4 worm cellular contexts compared by ENCODE assay signal in genomic region chrX:13511796-13512195, ce11.
TF ChIP-seq lines count a peak whose summit lies in the region.

No protein-coding gene starts in this region.

TF ChIP-seq in whole organism, L2 larva, 48 proteins besides CTCF, POLR2A, EP300 and RAD21 (continued from another document):
- TF ChIP-seq ZK546.5 (tag; optimal IDR thresholded peaks at IDR 0.05; lab: Kevin White, UChicago) (no peak), nhr-129 (tag; optimal IDR thresholded peaks at IDR 0.05; lab: Kevin White, UChicago) (peak; percentile 75)

TF ChIP-seq in whole organism, L4 larva, 104 proteins besides CTCF, POLR2A, EP300 and RAD21 (continued from another document and continues in another):
- no peak for TF ChIP-seq nhr-41 (GFP tag; IDR thresholded peaks at IDR 0.05; lab: Robert Waterston, UW)
- peak; percentile 27 for TF ChIP-seq hlh-30 (tag; optimal IDR thresholded peaks at IDR 0.05; lab: Kevin White, UChicago; ENCODE audit: insufficient read depth)
- TF ChIP-seq F10B5.3 (tag; optimal IDR thresholded peaks at IDR 0.05; lab: Kevin White, UChicago): peak; percentile 36
- no peak for TF ChIP-seq aly-2 (tag; optimal IDR thresholded peaks at IDR 0.05; lab: Kevin White, UChicago)
- TF ChIP-seq nhr-48 (tag; optimal IDR thresholded peaks at IDR 0.05; lab: Kevin White, UChicago): peak; percentile 69
- no peak for TF ChIP-seq daf-8 (GFP tag; IDR thresholded peaks at IDR 0.05; lab: Robert Waterston, UW)
- no peak for TF ChIP-seq ceh-28 (tag; optimal IDR thresholded peaks at IDR 0.05; lab: Kevin White, UChicago)
- peak; percentile 55 for TF ChIP-seq hlh-11 (tag; optimal IDR thresholded peaks at IDR 0.05; lab: Kevin White, UChicago)
- TF ChIP-seq ctbp-1 (GFP tag; IDR thresholded peaks at IDR 0.05; lab: Robert Waterston, UW): peak; percentile 79
- TF ChIP-seq nhr-28 (tag; optimal IDR thresholded peaks at IDR 0.05; lab: Kevin White, UChicago): peak; percentile 39
- no peak for TF ChIP-seq Y5F2A.4 (GFP tag; optimal IDR thresholded peaks at IDR 0.05; lab: Kevin White, UChicago)
- TF ChIP-seq T26A8.4 (GFP tag; IDR thresholded peaks at IDR 0.05; lab: Robert Waterston, UW): peak; percentile 83
- TF ChIP-seq mes-2 (tag; optimal IDR thresholded peaks at IDR 0.05; lab: Kevin White, UChicago; ENCODE audit: poor library complexity, severe bottlenecking): peak; percentile 77
- TF ChIP-seq F26F4.8 (GFP tag; conservative IDR thresholded peaks at IDR 0.05; lab: Robert Waterston, UW): peak; percentile 91
- peak; percentile 59 for TF ChIP-seq mep-1 (tag; optimal IDR thresholded peaks at IDR 0.05; lab: Kevin White, UChicago)
- peak; percentile 12 for TF ChIP-seq gei-8 (GFP tag; optimal IDR thresholded peaks at IDR 0.05; lab: Kevin White, UChicago)
- no peak for TF ChIP-seq zip-11 (GFP tag; IDR thresholded peaks at IDR 0.05; lab: Robert Waterston, UW)
- TF ChIP-seq nhr-111 (GFP tag; optimal IDR thresholded peaks at IDR 0.05; lab: Kevin White, UChicago): peak; percentile 80
- no peak for TF ChIP-seq ZK546.5 (tag; optimal IDR thresholded peaks at IDR 0.05; lab: Kevin White, UChicago)
- TF ChIP-seq daf-19 (GFP tag; conservative IDR thresholded peaks at IDR 0.05; lab: Robert Waterston, UW): no peak
- TF ChIP-seq zag-1 (tag; optimal IDR thresholded peaks at IDR 0.05; lab: Kevin White, UChicago): no peak
- peak; percentile 89 for TF ChIP-seq hmg-1.1 (GFP tag; IDR thresholded peaks at IDR 0.05; lab: Robert Waterston, UW)
- TF ChIP-seq ama-1 (optimal IDR thresholded peaks at IDR 0.05; lab: Kevin White, UChicago): no peak
- peak; percentile 65 for TF ChIP-seq spr-3 (GFP tag; optimal IDR thresholded peaks at IDR 0.05; lab: Kevin White, UChicago)
- peak; percentile 69 for TF ChIP-seq aha-1 (tag; lab: Kevin White, UChicago)
- TF ChIP-seq ztf-7 (tag; optimal IDR thresholded peaks at IDR 0.05; lab: Kevin White, UChicago): peak; percentile 36
- TF ChIP-seq snpc-4 (tag; optimal IDR thresholded peaks at IDR 0.05; lab: Kevin White, UChicago): no peak
- 0 out of 2 replicates have a peak, but pooled peaks have one; percentile 43 for TF ChIP-seq Y75B8A.6 (GFP tag; IDR thresholded peaks at IDR 0.05; lab: Robert Waterston, UW)
- TF ChIP-seq vab-7 (GFP tag; IDR thresholded peaks at IDR 0.05; lab: Robert Waterston, UW): peak; percentile 90
- peak; percentile 76 for TF ChIP-seq lin-38 (GFP tag; IDR thresholded peaks at IDR 0.05; lab: Robert Waterston, UW)
- no peak for TF ChIP-seq pqm-1 (tag; optimal IDR thresholded peaks at IDR 0.05; lab: Kevin White, UChicago)
- TF ChIP-seq snpc-1.2 (GFP tag; IDR thresholded peaks at IDR 0.05; lab: Robert Waterston, UW): peak; percentile 91
- TF ChIP-seq lin-15B (tag; optimal IDR thresholded peaks at IDR 0.05; lab: Kevin White, UChicago): no peak
- peak; percentile 93 for TF ChIP-seq lim-7 (GFP tag; IDR thresholded peaks at IDR 0.05; lab: Robert Waterston, UW)
- no peak for TF ChIP-seq nhr-77 (tag; optimal IDR thresholded peaks at IDR 0.05; lab: Kevin White, UChicago)
- peak; percentile 47 for TF ChIP-seq mxl-3 (GFP tag; optimal IDR thresholded peaks at IDR 0.05; lab: Kevin White, UChicago)
- no peak for TF ChIP-seq set-16 (GFP tag; IDR thresholded peaks at IDR 0.05; lab: Robert Waterston, UW)
- no peak for TF ChIP-seq attf-4 (tag; optimal IDR thresholded peaks at IDR 0.05; lab: Kevin White, UChicago)
- TF ChIP-seq lsy-2 (tag; optimal IDR thresholded peaks at IDR 0.05; lab: Kevin White, UChicago): peak in 1 of 2 experiments; percentile 63
- peak in 1 of 2 experiments; percentile 51 for TF ChIP-seq hif-1 (tag; optimal IDR thresholded peaks at IDR 0.05; lab: Kevin White, UChicago)
- peak; percentile 90 for TF ChIP-seq dmd-8 (GFP tag; IDR thresholded peaks at IDR 0.05; lab: Robert Waterston, UW)
- TF ChIP-seq rbr-2 (tag; optimal IDR thresholded peaks at IDR 0.05; lab: Kevin White, UChicago): peak; percentile 68
- peak; percentile 59; the same call in 1 of the 2 replicates for TF ChIP-seq nhr-42 (GFP tag; IDR thresholded peaks at IDR 0.05; lab: Robert Waterston, UW)
- peak; percentile 14 for TF ChIP-seq lin-13 (GFP tag; optimal IDR thresholded peaks at IDR 0.05; lab: Kevin White, UChicago)

TF ChIP-seq in whole organism, late embryonic, 69 proteins besides CTCF, POLR2A, EP300 and RAD21 (continued from another document):
- peak; percentile 85 for TF ChIP-seq ceh-6 (GFP tag; optimal IDR thresholded peaks at IDR 0.05; lab: Kevin White, UChicago)
- TF ChIP-seq mec-3 (tag; optimal IDR thresholded peaks at IDR 0.05; lab: Kevin White, UChicago; ENCODE audit: borderline replicate concordance): no peak
- TF ChIP-seq ttx-3 (tag; optimal IDR thresholded peaks at IDR 0.05; lab: Kevin White, UChicago): peak; percentile 68
- TF ChIP-seq ceh-34 (tag; optimal IDR thresholded peaks at IDR 0.05; lab: Kevin White, UChicago): peak; percentile 23
- no peak for TF ChIP-seq pros-1 (tag; optimal IDR thresholded peaks at IDR 0.05; lab: Kevin White, UChicago)
- no peak for TF ChIP-seq elt-4 (tag; optimal IDR thresholded peaks at IDR 0.05; lab: Kevin White, UChicago)
- TF ChIP-seq unc-42 (tag; optimal IDR thresholded peaks at IDR 0.05; lab: Kevin White, UChicago): peak; percentile 24
- peak; percentile 29 for TF ChIP-seq fax-1 (tag; optimal IDR thresholded peaks at IDR 0.05; lab: Kevin White, UChicago)
- no peak for TF ChIP-seq ceh-22 (tag; optimal IDR thresholded peaks at IDR 0.05; lab: Kevin White, UChicago)
- peak; percentile 54 for TF ChIP-seq ahr-1 (tag; optimal IDR thresholded peaks at IDR 0.05; lab: Kevin White, UChicago)
- TF ChIP-seq fkh-6 (tag; optimal IDR thresholded peaks at IDR 0.05; lab: Kevin White, UChicago): peak; percentile 77
- TF ChIP-seq unc-3 (GFP tag; conservative IDR thresholded peaks at IDR 0.05; lab: Robert Waterston, UW): peak; percentile 67
- peak; percentile 71 for TF ChIP-seq unc-3 (tag; optimal IDR thresholded peaks at IDR 0.05; lab: Kevin White, UChicago)
- TF ChIP-seq ceh-9 (tag; optimal IDR thresholded peaks at IDR 0.05; lab: Kevin White, UChicago): peak; percentile 50
- TF ChIP-seq ama-1 (optimal IDR thresholded peaks at IDR 0.05; lab: Kevin White, UChicago): no peak
- peak; percentile 67 for TF ChIP-seq npax-4 (tag; optimal IDR thresholded peaks at IDR 0.05; lab: Kevin White, UChicago)
- peak; percentile 30 for TF ChIP-seq zip-5 (tag; optimal IDR thresholded peaks at IDR 0.05; lab: Kevin White, UChicago)
- TF ChIP-seq hlh-8 (tag; optimal IDR thresholded peaks at IDR 0.05; lab: Kevin White, UChicago): peak; percentile 70
- peak; percentile 57 for TF ChIP-seq rnt-1 (tag; optimal IDR thresholded peaks at IDR 0.05; lab: Kevin White, UChicago)
- peak; percentile 46 for TF ChIP-seq hlh-15 (tag; optimal IDR thresholded peaks at IDR 0.05; lab: Kevin White, UChicago)
- TF ChIP-seq syd-9 (tag; optimal IDR thresholded peaks at IDR 0.05; lab: Kevin White, UChicago): peak; percentile 60
- TF ChIP-seq hlh-6 (tag; optimal IDR thresholded peaks at IDR 0.05; lab: Kevin White, UChicago): peak; percentile 78
- no peak for TF ChIP-seq dmd-4 (tag; optimal IDR thresholded peaks at IDR 0.05; lab: Kevin White, UChicago; ENCODE audit: borderline replicate concordance)
- TF ChIP-seq tbx-2 (tag; optimal IDR thresholded peaks at IDR 0.05; lab: Kevin White, UChicago): peak; percentile 70
- peak; percentile 46 for TF ChIP-seq K09A11.1 (tag; optimal IDR thresholded peaks at IDR 0.05; lab: Kevin White, UChicago; ENCODE audit: insufficient read depth)
- peak; percentile 70 for TF ChIP-seq nhr-232 (tag; optimal IDR thresholded peaks at IDR 0.05; lab: Kevin White, UChicago)
- peak; percentile 23 for TF ChIP-seq pha-2 (tag; optimal IDR thresholded peaks at IDR 0.05; lab: Kevin White, UChicago)
- peak; percentile 57 for TF ChIP-seq Y22D7AL.16 (tag; optimal IDR thresholded peaks at IDR 0.05; lab: Kevin White, UChicago)
- peak; percentile 42 for TF ChIP-seq ceh-2 (tag; optimal IDR thresholded peaks at IDR 0.05; lab: Kevin White, UChicago)
- TF ChIP-seq hlh-30 (tag; optimal IDR thresholded peaks at IDR 0.05; lab: Kevin White, UChicago; ENCODE audit: insufficient read depth): peak; percentile 41
- TF ChIP-seq nfya-1 (tag; optimal IDR thresholded peaks at IDR 0.05; lab: Kevin White, UChicago): peak; percentile 63
- TF ChIP-seq C38D4.7 (GFP tag; optimal IDR thresholded peaks at IDR 0.05; lab: Kevin White, UChicago): peak; percentile 79
- TF ChIP-seq K02D7.2 (tag; optimal IDR thresholded peaks at IDR 0.05; lab: Kevin White, UChicago): no peak
- no peak for TF ChIP-seq lim-6 (tag; optimal IDR thresholded peaks at IDR 0.05; lab: Kevin White, UChicago)
- TF ChIP-seq tbx-7 (tag; optimal IDR thresholded peaks at IDR 0.05; lab: Kevin White, UChicago): peak; percentile 4
- peak; percentile 74 for TF ChIP-seq ref-2 (tag; optimal IDR thresholded peaks at IDR 0.05; lab: Kevin White, UChicago)
- peak; percentile 68 for TF ChIP-seq ceh-14 (tag; optimal IDR thresholded peaks at IDR 0.05; lab: Kevin White, UChicago)
- TF ChIP-seq ets-4 (tag; optimal IDR thresholded peaks at IDR 0.05; lab: Kevin White, UChicago): no peak
- TF ChIP-seq elt-2 (tag; optimal IDR thresholded peaks at IDR 0.05; lab: Kevin White, UChicago): peak; percentile 78
- TF ChIP-seq pag-3 (tag; optimal IDR thresholded peaks at IDR 0.05; lab: Kevin White, UChicago; ENCODE audit: borderline replicate concordance): no peak
- peak; percentile 64 for TF ChIP-seq pat-9 (tag; optimal IDR thresholded peaks at IDR 0.05; lab: Kevin White, UChicago)
- TF ChIP-seq fkh-10 (GFP tag; optimal IDR thresholded peaks at IDR 0.05; lab: Kevin White, UChicago): no peak
- peak; percentile 60; the same call in 1 of the 2 replicates for TF ChIP-seq ceh-45 (GFP tag; IDR thresholded peaks at IDR 0.05; lab: Robert Waterston, UW)
- TF ChIP-seq che-1 (tag; optimal IDR thresholded peaks at IDR 0.05; lab: Kevin White, UChicago): peak; percentile 76

TF ChIP-seq in whole organism, mixed stage, embryonic, 35 proteins besides CTCF, POLR2A, EP300 and RAD21 (continued from another document):
- TF ChIP-seq bed-3 (GFP tag; optimal IDR thresholded peaks at IDR 0.05; lab: Kevin White, UChicago) (peak; percentile 79), zip-8 (tag; optimal IDR thresholded peaks at IDR 0.05; lab: Kevin White, UChicago) (no peak), nhr-76 (tag; optimal IDR thresholded peaks at IDR 0.05; lab: Kevin White, UChicago) (no peak), ceh-43 (GFP tag; optimal IDR thresholded peaks at IDR 0.05; lab: Kevin White, UChicago) (peak; percentile 82), unc-120 (tag; optimal IDR thresholded peaks at IDR 0.05; lab: Kevin White, UChicago; ENCODE audit: poor library complexity, severe bottlenecking) (peak; percentile 86)
